Worm (Caenorhabditis elegans) whole organism, L3 larva: ENCODE measurements around the gene pkc-1.
A peak's percentile ranks its signal among the peaks of the same experiment; 100 is the strongest.

Experiments used
- R02D3.7 ChIP-seq: fragments of 150-350 bp; optimal IDR thresholded peaks from 2 replicates; lab custom pipeline; 2014; ENCODE audit warnings: missing biosample characterization, missing genetic modification characterization
- ama-1 ChIP-seq: fragments of 150-350 bp; optimal IDR thresholded peaks from 2 replicates; lab custom pipeline; 2018
- ceh-16 ChIP-seq: sonication (generic microtip); optimal IDR thresholded peaks from 2 replicates; lab custom pipeline; 2017; ENCODE audit warnings: missing biosample characterization, missing genetic modification characterization
- ceh-28 ChIP-seq: fragments of 150-350 bp; optimal IDR thresholded peaks from 2 replicates; lab custom pipeline; 2014; ENCODE audit warnings: missing biosample characterization, missing genetic modification reagents, missing genetic modification characterization
- ceh-82 ChIP-seq: fragments of 150-350 bp; optimal IDR thresholded peaks from 2 replicates; lab custom pipeline; 2014; ENCODE audit warnings: missing biosample characterization, missing genetic modification characterization
- egl-27 ChIP-seq: sonication (generic microtip); optimal IDR thresholded peaks from 4 replicates; lab custom pipeline; 2017; ENCODE audit warnings: missing biosample characterization, missing genetic modification reagents, missing genetic modification characterization
- egl-5 ChIP-seq: fragments of 150-350 bp; optimal IDR thresholded peaks from 2 replicates; lab custom pipeline; 2017; ENCODE audit warnings: missing biosample characterization, missing genetic modification reagents, missing genetic modification characterization, inconsistent platforms
- elt-1 ChIP-seq: fragments of 150-350 bp; optimal IDR thresholded peaks from 2 replicates; lab custom pipeline; 2014; ENCODE audit warnings: missing biosample characterization, missing genetic modification characterization
- elt-2 ChIP-seq: sonication (generic microtip); optimal IDR thresholded peaks from 2 replicates; lab custom pipeline; 2016; ENCODE audit warnings: missing genetic modification reagents, mild to moderate bottlenecking, missing genetic modification characterization, missing compliant biosample characterization
- elt-3 ChIP-seq, 3 experiments: fragments of 150-350 bp in 1 of 3; sonication (generic microtip) in 2 of 3; optimal IDR thresholded peaks; 2 replicates in 2 of 3; 4 replicates in 1 of 3; lab custom pipeline; 2014 to 2017; ENCODE audit warnings: missing biosample characterization in 3 of 3, missing genetic modification characterization in 3 of 3
- eor-1 ChIP-seq, 2 experiments: fragments of 150-350 bp; optimal IDR thresholded peaks; 2 replicates each; lab custom pipeline; 2014 to 2018; ENCODE audit warnings: missing biosample characterization in 2 of 2, missing genetic modification characterization in 2 of 2
- fkh-10 ChIP-seq: sonication (generic microtip); optimal IDR thresholded peaks from 2 replicates; lab custom pipeline; 2017; ENCODE audit warnings: missing biosample characterization, missing genetic modification reagents, missing genetic modification characterization
- fos-1 ChIP-seq: fragments of 150-350 bp; optimal IDR thresholded peaks from 2 replicates; lab custom pipeline; 2014; ENCODE audit warnings: missing biosample characterization, missing genetic modification characterization
- hmg-11 ChIP-seq: sonication (generic microtip); optimal IDR thresholded peaks from 2 replicates; lab custom pipeline; 2016; ENCODE audit warnings: missing genetic modification characterization, missing compliant biosample characterization
- jun-1 ChIP-seq: fragments of 150-350 bp; optimal IDR thresholded peaks from 2 replicates; lab custom pipeline; 2014; ENCODE audit warnings: missing biosample characterization, missing genetic modification reagents, missing genetic modification characterization
- lin-15B ChIP-seq: fragments of 150-350 bp; optimal IDR thresholded peaks from 2 replicates; lab custom pipeline; 2014; ENCODE audit warnings: missing biosample characterization, missing genetic modification characterization
- lsy-12 ChIP-seq: sonication (generic microtip); optimal IDR thresholded peaks from 2 replicates; lab custom pipeline; 2016; ENCODE audit warnings: mild to moderate bottlenecking, missing genetic modification characterization, missing compliant biosample characterization
- mdl-1 ChIP-seq: fragments of 150-350 bp; optimal IDR thresholded peaks from 2 replicates; lab custom pipeline; 2014; ENCODE audit warnings: missing biosample characterization, missing genetic modification characterization
- nfya-1 ChIP-seq: sonication (generic microtip); optimal IDR thresholded peaks from 2 replicates; lab custom pipeline; 2017; ENCODE audit warnings: missing genetic modification characterization, mild to moderate bottlenecking, missing compliant biosample characterization, antibody characterized with exemption, moderate library complexity; ENCODE audit not compliant: insufficient read depth
- nhr-11 ChIP-seq: fragments of 150-350 bp; optimal IDR thresholded peaks from 2 replicates; lab custom pipeline; 2014; ENCODE audit warnings: missing biosample characterization, missing genetic modification characterization
- nhr-12 ChIP-seq: fragments of 150-350 bp; optimal IDR thresholded peaks from 2 replicates; lab custom pipeline; 2014; ENCODE audit warnings: missing biosample characterization, missing genetic modification characterization
- nhr-23 ChIP-seq: fragments of 150-350 bp; optimal IDR thresholded peaks from 2 replicates; lab custom pipeline; 2014; ENCODE audit warnings: missing biosample characterization, missing genetic modification reagents, missing genetic modification characterization
- nhr-43 ChIP-seq: sonication (generic microtip); optimal IDR thresholded peaks from 2 replicates; lab custom pipeline; 2016; ENCODE audit warnings: mild to moderate bottlenecking, missing genetic modification characterization, missing compliant biosample characterization; ENCODE audit not compliant: poor library complexity, severe bottlenecking
- nhr-67 ChIP-seq: fragments of 150-350 bp; optimal IDR thresholded peaks from 2 replicates; lab custom pipeline; 2014; ENCODE audit warnings: missing biosample characterization, missing genetic modification characterization
- nhr-76 ChIP-seq: fragments of 150-350 bp; sonication (generic microtip); optimal IDR thresholded peaks from 5 replicates; lab custom pipeline; 2014; ENCODE audit warnings: missing biosample characterization, missing genetic modification characterization
- nhr-77 ChIP-seq: fragments of 150-350 bp; optimal IDR thresholded peaks from 2 replicates; lab custom pipeline; 2014; ENCODE audit warnings: missing biosample characterization, missing genetic modification characterization
- pha-4 ChIP-seq: fragments of 150-350 bp; optimal IDR thresholded peaks from 2 replicates; lab custom pipeline; 2014; ENCODE audit warnings: missing biosample characterization, missing genetic modification reagents, missing genetic modification characterization
- pqm-1 ChIP-seq: fragments of 150-350 bp; optimal IDR thresholded peaks from 2 replicates; lab custom pipeline; 2017; ENCODE audit warnings: missing biosample characterization, missing genetic modification characterization, inconsistent platforms
- sea-2 ChIP-seq: fragments of 150-350 bp; sonication (generic microtip); optimal IDR thresholded peaks from 4 replicates; lab custom pipeline; 2014; ENCODE audit warnings: missing biosample characterization, missing genetic modification reagents, missing genetic modification characterization
- snpc-4 ChIP-seq: fragments of 150-350 bp; optimal IDR thresholded peaks from 2 replicates; lab custom pipeline; 2014; ENCODE audit warnings: missing biosample characterization, missing genetic modification characterization
- tbx-2 ChIP-seq: sonication (generic microtip); optimal IDR thresholded peaks from 2 replicates; lab custom pipeline; 2016; ENCODE audit warnings: mild to moderate bottlenecking, missing genetic modification characterization, missing compliant biosample characterization
- unc-62 ChIP-seq: fragments of 150-350 bp; sonication (generic microtip); optimal IDR thresholded peaks from 4 replicates; lab custom pipeline; 2014; ENCODE audit warnings: missing biosample characterization, missing genetic modification reagents, missing genetic modification characterization
- ztf-11 ChIP-seq: fragments of 150-350 bp; optimal IDR thresholded peaks from 2 replicates; lab custom pipeline; 2014; ENCODE audit warnings: missing biosample characterization, missing genetic modification characterization

Gene pkc-1

DNA sequence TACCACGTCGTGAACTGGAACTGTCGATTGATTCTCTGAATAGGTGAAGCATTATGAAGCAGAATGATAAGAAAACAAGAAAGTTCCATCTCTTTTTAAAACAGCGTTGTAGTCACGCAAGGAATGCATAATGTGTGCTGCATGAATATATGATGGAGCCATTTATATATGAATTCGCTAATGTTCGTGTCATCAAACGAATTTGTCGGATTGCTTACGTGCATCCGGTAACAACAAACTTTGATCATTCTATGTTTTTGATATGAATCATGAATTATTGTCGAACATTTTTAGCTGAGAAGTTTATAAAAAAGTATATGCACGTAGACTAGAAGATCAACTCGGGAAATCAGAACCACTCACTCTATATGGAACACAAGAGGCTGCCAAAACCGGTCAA is 34.6 kb downstream of the pkc-1 start:
- TF ChIP-seq ceh-28 (tag; lab: Kevin White, UChicago): no peak
- TF ChIP-seq sea-2 (GFP tag; lab: Kevin White, UChicago): no peak
- TF ChIP-seq eor-1 (tag; optimal IDR thresholded peaks at IDR 0.05; lab: Kevin White, UChicago): no peak
- TF ChIP-seq nhr-11: no peak
- no peak for TF ChIP-seq egl-5 (tag; lab: Kevin White, UChicago)
- TF ChIP-seq unc-62: no peak
- TF ChIP-seq nhr-12 (tag; lab: Kevin White, UChicago): no peak
- no peak for TF ChIP-seq ceh-16 (tag; lab: Kevin White, UChicago)
- TF ChIP-seq elt-3 (tag; optimal IDR thresholded peaks at IDR 0.05; lab: Kevin White, UChicago): no peak
- no peak for TF ChIP-seq lsy-12 (tag; lab: Kevin White, UChicago)
- no peak for TF ChIP-seq R02D3.7
- TF ChIP-seq lin-15B: no peak

DNA sequence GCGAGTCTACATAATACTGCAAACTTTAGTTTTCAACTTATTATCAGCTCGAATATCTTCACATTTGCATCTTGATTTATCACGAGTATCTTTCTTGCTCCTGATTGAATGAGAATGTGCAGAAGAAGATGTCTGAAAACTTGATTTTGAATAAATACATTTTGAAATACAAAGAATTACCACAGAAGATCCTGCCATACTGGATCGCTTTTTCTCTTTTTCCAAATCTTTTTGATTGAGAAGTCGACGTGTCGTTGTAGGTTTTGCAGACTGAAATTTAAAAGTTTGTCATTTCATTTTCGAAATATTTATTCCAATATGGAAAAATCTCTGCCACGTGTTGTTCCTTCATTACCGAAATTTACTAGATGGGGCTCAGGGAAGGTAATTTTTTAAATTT is 36.1 kb downstream of the pkc-1 start, which contains the start of gene C52E4.12:
C52E4.12 (plus strand) TSS at position 301 of the 400 bp plus-strand sequence.
- no peak for TF ChIP-seq egl-27 (tag; lab: Kevin White, UChicago)
- no peak for TF ChIP-seq egl-5 (tag; lab: Kevin White, UChicago)
- no peak for TF ChIP-seq elt-1 (tag; lab: Kevin White, UChicago)
- no peak for TF ChIP-seq nhr-77
- TF ChIP-seq nhr-67 (tag; lab: Kevin White, UChicago): no peak
- no peak for TF ChIP-seq fos-1 (tag; lab: Kevin White, UChicago)
- TF ChIP-seq elt-3 (tag; optimal IDR thresholded peaks at IDR 0.05; lab: Kevin White, UChicago): no peak
- TF ChIP-seq ceh-82 (tag; lab: Kevin White, UChicago): no peak
- no peak for TF ChIP-seq ztf-11 (tag; lab: Kevin White, UChicago)
- no peak for TF ChIP-seq nfya-1
- no peak for TF ChIP-seq nhr-43 (tag; lab: Kevin White, UChicago)
- TF ChIP-seq ceh-16 (tag; lab: Kevin White, UChicago): no peak
- no peak for TF ChIP-seq tbx-2
- no peak for TF ChIP-seq jun-1 (tag; lab: Kevin White, UChicago)
- TF ChIP-seq nhr-12 (tag; lab: Kevin White, UChicago): no peak
- TF ChIP-seq elt-2 (tag; lab: Kevin White, UChicago): no peak
- TF ChIP-seq nhr-76: no peak

DNA sequence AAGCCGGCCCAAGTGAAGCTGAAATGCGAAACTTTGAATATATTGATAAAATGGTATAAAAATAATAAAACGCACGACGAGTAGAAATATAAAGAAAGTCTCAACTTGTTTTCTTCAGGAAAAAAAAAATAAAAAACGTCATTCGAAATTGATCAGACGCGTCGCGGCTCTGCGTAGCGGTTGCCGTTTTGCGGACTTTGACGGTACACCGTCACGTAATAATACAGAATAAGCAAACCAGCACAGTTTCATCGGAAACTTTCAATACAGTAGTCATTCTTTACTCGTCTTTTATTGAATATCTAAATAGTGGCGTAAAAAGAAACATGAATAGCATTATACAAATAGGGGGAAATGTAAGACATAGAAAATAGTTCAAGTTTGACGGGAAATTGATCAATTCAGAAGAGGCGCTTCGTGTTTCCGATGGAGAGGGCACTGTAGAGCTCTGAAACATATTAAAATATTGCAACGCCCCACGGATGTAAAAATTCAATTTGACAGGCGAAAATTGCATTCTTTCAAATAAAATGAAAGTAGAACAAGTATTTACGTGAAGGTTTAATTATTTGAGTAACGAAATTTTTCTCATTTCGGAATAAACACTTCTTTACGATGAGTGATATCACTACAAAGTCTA is 38.1 kb downstream of the pkc-1 start, which contains the start of the genes cyl-1 and C52E4.7:
cyl-1 (minus strand) TSS at position 18 of the 640 bp plus-strand sequence.
C52E4.7 (plus strand) TSS at position 590 of the 640 bp plus-strand sequence.
- TF ChIP-seq nhr-76 (no peak), pqm-1 (peak; percentile 36), mdl-1 (tag; lab: Kevin White, UChicago) (no peak), eor-1 (tag; optimal IDR thresholded peaks at IDR 0.05; lab: Kevin White, UChicago) (no peak), nhr-23 (tag; lab: Kevin White, UChicago) (peak; percentile 47), ceh-16 (tag; lab: Kevin White, UChicago) (no peak), nhr-11 (no peak), egl-5 (tag; lab: Kevin White, UChicago) (no peak), nfya-1 (peak; percentile 77), nhr-77 (no peak), ama-1 (lab: Kevin White, UChicago) (no peak), pha-4 (tag; lab: Kevin White, UChicago) (peak; percentile 77), lsy-12 (tag; lab: Kevin White, UChicago) (no peak), snpc-4 (tag; lab: Kevin White, UChicago) (peak; percentile 73), hmg-11 (tag; lab: Kevin White, UChicago) (peak; percentile 46), elt-2 (tag; lab: Kevin White, UChicago) (peak; percentile 37), lin-15B (peak; percentile 67)
- TF ChIP-seq, all 47 proteins: peak for 8

DNA sequence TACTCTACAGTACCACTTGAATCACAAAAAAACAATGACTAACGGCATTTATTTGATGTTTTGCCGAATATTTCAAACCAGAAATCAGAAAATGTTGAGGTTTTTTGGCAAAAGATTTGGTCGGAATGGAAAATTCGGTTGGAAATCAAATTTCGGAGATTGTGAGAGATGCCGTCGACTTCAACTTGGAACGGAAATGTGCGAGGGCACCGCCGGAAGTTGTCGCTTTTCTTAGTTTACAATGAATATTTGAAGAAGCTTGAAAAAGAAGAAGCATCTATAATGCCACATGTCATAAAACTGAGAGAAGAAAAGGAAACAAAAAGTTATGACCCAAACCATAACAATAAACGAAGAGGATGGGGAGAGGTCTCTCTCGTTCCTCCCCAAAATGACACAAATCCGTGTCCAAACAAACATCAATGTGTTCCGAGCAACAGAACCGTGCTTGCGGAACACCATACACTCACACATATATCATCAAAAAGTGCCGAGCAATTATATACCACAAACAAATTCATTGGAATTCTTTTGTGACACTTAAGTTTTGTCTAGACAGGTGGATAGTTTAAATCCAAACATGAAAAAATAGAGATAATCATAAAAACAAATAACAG is 41.3 kb downstream of the pkc-1 start:
- TF ChIP-seq fkh-10 (GFP tag; lab: Kevin White, UChicago) (peak; percentile 91), pha-4 (tag; lab: Kevin White, UChicago) (peak; percentile 16), ama-1 (lab: Kevin White, UChicago) (peak; percentile 7), hmg-11 (tag; lab: Kevin White, UChicago) (no peak), nhr-43 (tag; lab: Kevin White, UChicago) (no peak)
- TF ChIP-seq, all 47 proteins: peak for 3
